Worm (Caenorhabditis elegans) whole organism, midembryonic: ENCODE results near the gene ZC449.2.

Source experiments
- T22C8.4 ChIP-seq: fragments of 200-800 bp; sonication (Bioruptor generic); IDR thresholded peaks from 2 replicates; pipeline ENCODE4 v1.3.6; 2022; ENCODE audit warnings: missing genetic modification characterization, missing compliant biosample characterization
- cog-1 ChIP-seq: sonication (generic microtip); optimal IDR thresholded peaks from 2 replicates; lab custom pipeline; 2016; ENCODE audit warnings: missing genetic modification characterization, missing compliant biosample characterization
- flt-1 ChIP-seq: fragments of 200-800 bp; sonication (Bioruptor generic); IDR thresholded peaks from 2 replicates; pipeline ENCODE4 v1.3.6; 2022; ENCODE audit warnings: missing genetic modification characterization, missing compliant biosample characterization
- klf-2 ChIP-seq: fragments of 200-800 bp; sonication (Bioruptor generic); conservative IDR thresholded peaks from 2 replicates; pipeline ENCODE4 v1.3.6; 2022; ENCODE audit warnings: missing genetic modification reagents, missing genetic modification characterization, missing compliant biosample characterization
- med-1 ChIP-seq: sonication (generic microtip); optimal IDR thresholded peaks from 2 replicates; lab custom pipeline; 2017; ENCODE audit warnings: missing genetic modification characterization, mild to moderate bottlenecking, missing compliant biosample characterization, antibody characterized with exemption, missing genetic modification reagents; ENCODE audit not compliant: insufficient read depth
- ref-1 ChIP-seq: fragments of 200-800 bp; sonication (Bioruptor generic); conservative IDR thresholded peaks from 2 replicates; pipeline ENCODE4 v1.3.6; 2022; ENCODE audit warnings: missing genetic modification reagents, missing genetic modification characterization, missing compliant biosample characterization
- tab-1 ChIP-seq: fragments of 200-800 bp; sonication (Bioruptor generic); IDR thresholded peaks from 2 replicates; pipeline ENCODE4 v1.3.6; 2022; ENCODE audit warnings: missing genetic modification characterization, missing compliant biosample characterization
- ztf-23 ChIP-seq: fragments of 200-800 bp; sonication (Bioruptor generic); IDR thresholded peaks from 2 replicates; pipeline ENCODE4 v1.3.6; 2022; ENCODE audit warnings: missing genetic modification reagents, missing genetic modification characterization, missing compliant biosample characterization
- ztf-29 ChIP-seq: fragments of 200-800 bp; sonication (Bioruptor generic); IDR thresholded peaks from 2 replicates; pipeline ENCODE4 v1.3.6; 2022; ENCODE audit warnings: missing genetic modification reagents, missing genetic modification characterization, missing compliant biosample characterization

ce11 chrX:4971427-4971826, 49.7 kb upstream of the ZC449.2 start:
- TF ChIP-seq med-1 (no peak), cog-1 (peak; percentile 43), klf-2 (GFP tag; lab: Robert Waterston, UW) (no peak), flt-1 (peak; percentile 40; the same call in 1 of the 2 replicates), tab-1 (GFP tag; lab: Robert Waterston, UW) (0 out of 2 replicates have a peak, but pooled peaks have one; percentile 8), T22C8.4 (GFP tag; lab: Robert Waterston, UW) (no peak), ref-1 (no peak), ztf-23 (GFP tag; lab: Robert Waterston, UW) (no peak; the same call in 1 of the 2 replicates), ztf-29 (no peak)
